Worm (Caenorhabditis elegans) whole organism, young adult: ENCODE data around the gene irld-7.

Experiments
- B0035.1 ChIP-seq: sonication (generic microtip); optimal IDR thresholded peaks from 2 replicates; lab custom pipeline; 2016; ENCODE audit warnings: missing genetic modification characterization, mild to moderate bottlenecking, missing compliant biosample characterization, missing genotype, missing genetic modification reagents
- B0261.1 ChIP-seq: sonication (generic microtip); optimal IDR thresholded peaks from 2 replicates; lab custom pipeline; 2016; ENCODE audit warnings: mild to moderate bottlenecking, missing genetic modification characterization, moderate library complexity, missing compliant biosample characterization
- C06A6.2 ChIP-seq: fragments of 200-800 bp; sonication (Bioruptor generic); conservative IDR thresholded peaks from 2 replicates; pipeline ENCODE4 v1.3.6; 2022; ENCODE audit warnings: missing genetic modification characterization, missing compliant biosample characterization
- C17E4.6 ChIP-seq: fragments of 200-800 bp; sonication (Bioruptor generic); IDR thresholded peaks from 2 replicates; pipeline ENCODE4 v1.3.6; 2022; ENCODE audit warnings: missing genetic modification reagents, missing genetic modification characterization, missing compliant biosample characterization
- F10E7.11 ChIP-seq: sonication (generic microtip); optimal IDR thresholded peaks from 2 replicates; lab custom pipeline; 2017; ENCODE audit warnings: mild to moderate bottlenecking, missing genetic modification characterization, moderate library complexity, missing compliant biosample characterization
- F23B12.7 ChIP-seq: sonication (generic microtip); optimal IDR thresholded peaks from 2 replicates; lab custom pipeline; 2017; ENCODE audit warnings: missing genetic modification characterization, mild to moderate bottlenecking, missing compliant biosample characterization, antibody characterized with exemption, moderate library complexity; ENCODE audit not compliant: insufficient read depth
- F37B4.10 ChIP-seq: fragments of 200-800 bp; sonication (Bioruptor generic); IDR thresholded peaks from 2 replicates; pipeline ENCODE4 v1.3.6; 2022; ENCODE audit warnings: missing genetic modification characterization, missing compliant biosample characterization
- K11D2.4 ChIP-seq: fragments of 200-800 bp; sonication (Bioruptor generic); IDR thresholded peaks from 2 replicates; pipeline ENCODE4 v1.3.6; 2022; ENCODE audit warnings: missing genetic modification reagents, missing genetic modification characterization, missing compliant biosample characterization
- Y53F4B.3 ChIP-seq: fragments of 200-800 bp; sonication (Bioruptor generic); IDR thresholded peaks from 2 replicates; pipeline ENCODE4 v1.3.6; 2022; ENCODE audit warnings: missing genetic modification reagents, missing genetic modification characterization, missing compliant biosample characterization
- Y53G8AR.9 ChIP-seq: fragments of 200-800 bp; sonication (Bioruptor generic); conservative IDR thresholded peaks from 2 replicates; pipeline ENCODE4 v1.3.6; 2022; ENCODE audit warnings: missing genetic modification reagents, missing genetic modification characterization, missing compliant biosample characterization
- Y79H2A.3 ChIP-seq: fragments of 200-800 bp; sonication (Bioruptor generic); conservative IDR thresholded peaks from 2 replicates; pipeline ENCODE4 v1.3.6; 2022; ENCODE audit warnings: missing genetic modification reagents, missing genetic modification characterization, missing compliant biosample characterization
- Y95B8A.8 ChIP-seq: fragments of 200-800 bp; sonication (Bioruptor generic); IDR thresholded peaks from 2 replicates; pipeline ENCODE4 v1.3.6; 2022; ENCODE audit warnings: missing genetic modification reagents, missing genetic modification characterization, missing compliant biosample characterization
- aptf-2 ChIP-seq: fragments of 200-800 bp; sonication (Bioruptor generic); conservative IDR thresholded peaks from 2 replicates; pipeline ENCODE4 v1.3.6; 2022; ENCODE audit warnings: missing genetic modification reagents, missing genetic modification characterization, missing compliant biosample characterization
- attf-6 ChIP-seq: fragments of 200-800 bp; sonication (Bioruptor generic); IDR thresholded peaks from 2 replicates; pipeline ENCODE4 v1.3.6; 2022; ENCODE audit warnings: missing genetic modification reagents, missing genetic modification characterization, missing compliant biosample characterization
- cebp-1 ChIP-seq, 2 experiments: fragments of 200-800 bp in 1 of 2; sonication (Bioruptor generic) in 1 of 2; sonication (generic microtip) in 1 of 2; IDR thresholded peaks in 1 of 2; optimal IDR thresholded peaks in 1 of 2; 2 replicates each; pipeline versions ENCODE4 v1.3.6 to Lab custom; 2017 to 2022; ENCODE audit warnings: missing compliant biosample characterization in 2 of 2, missing genetic modification characterization in 2 of 2, mild to moderate bottlenecking in 1 of 2, missing genetic modification reagents in 1 of 2, moderate library complexity in 1 of 2
- dpff-1 ChIP-seq: sonication (generic microtip); optimal IDR thresholded peaks from 2 replicates; lab custom pipeline; 2017; ENCODE audit warnings: mild to moderate bottlenecking, missing genetic modification characterization, missing compliant biosample characterization
- gei-17 ChIP-seq: fragments of 200-800 bp; sonication (Bioruptor generic); optimal IDR thresholded peaks from 2 replicates; lab custom pipeline; 2018; ENCODE audit warnings: mild to moderate bottlenecking, missing genetic modification characterization, missing compliant biosample characterization
- him-1 ChIP-seq: sonication (generic microtip); optimal IDR thresholded peaks from 2 replicates; lab custom pipeline; 2016; ENCODE audit warnings: missing genotype, missing genetic modification reagents, missing genetic modification characterization, missing compliant biosample characterization
- hlh-12 ChIP-seq: sonication (generic microtip); optimal IDR thresholded peaks from 2 replicates; lab custom pipeline; 2016; ENCODE audit warnings: missing genetic modification characterization, missing compliant biosample characterization
- hlh-26 ChIP-seq: fragments of 200-800 bp; sonication (Bioruptor generic); conservative IDR thresholded peaks from 2 replicates; pipeline ENCODE4 v1.3.6; 2022; ENCODE audit warnings: missing genetic modification reagents, missing genetic modification characterization, missing compliant biosample characterization
- hrde-1 ChIP-seq: sonication (generic microtip); optimal IDR thresholded peaks from 2 replicates; lab custom pipeline; 2016; ENCODE audit warnings: missing genetic modification characterization, mild to moderate bottlenecking, missing compliant biosample characterization, moderate library complexity, missing genotype, missing genetic modification reagents, borderline replicate concordance
- hsf-1 ChIP-seq: fragments of 200-800 bp; sonication (Bioruptor generic); IDR thresholded peaks from 2 replicates; pipeline ENCODE4 v1.3.6; 2022; ENCODE audit warnings: missing genetic modification reagents, missing genetic modification characterization, missing compliant biosample characterization
- let-607 ChIP-seq, 2 experiments: fragments of 200-800 bp in 1 of 2; sonication (Bioruptor generic) in 1 of 2; sonication (generic microtip) in 1 of 2; optimal IDR thresholded peaks; 2 replicates each; lab custom pipeline; 2016 to 2018; ENCODE audit warnings: mild to moderate bottlenecking in 2 of 2, missing compliant biosample characterization in 2 of 2, missing genetic modification characterization in 2 of 2, moderate library complexity in 2 of 2, missing genotype in 1 of 2
- lin-26 ChIP-seq: fragments of 200-800 bp; sonication (Bioruptor generic); IDR thresholded peaks from 2 replicates; pipeline ENCODE4 v1.3.6; 2022; ENCODE audit warnings: missing genetic modification reagents, missing genetic modification characterization, missing compliant biosample characterization
- lin-35 ChIP-seq, 3 experiments: fragments of 150-350 bp in 2 of 3; sonication (generic microtip) in 1 of 3; optimal IDR thresholded peaks; 2 replicates each; lab custom pipeline; 2014 to 2018; ENCODE audit warnings: missing biosample characterization in 3 of 3, missing genetic modification characterization in 3 of 3, missing genetic modification reagents in 3 of 3
- lin-40 ChIP-seq: sonication (generic microtip); optimal IDR thresholded peaks from 2 replicates; lab custom pipeline; 2016; ENCODE audit warnings: missing genetic modification characterization, mild to moderate bottlenecking, missing compliant biosample characterization, missing genotype, missing genetic modification reagents
- lsl-1 ChIP-seq: fragments of 200-800 bp; sonication (Bioruptor generic); optimal IDR thresholded peaks from 2 replicates; lab custom pipeline; 2018; ENCODE audit warnings: mild to moderate bottlenecking, missing genetic modification characterization, moderate library complexity, missing compliant biosample characterization
- mxl-1 ChIP-seq: sonication (generic microtip); optimal IDR thresholded peaks from 2 replicates; lab custom pipeline; 2016; ENCODE audit warnings: missing genetic modification characterization, missing compliant biosample characterization
- nfya-1 ChIP-seq: sonication (generic microtip); optimal IDR thresholded peaks from 2 replicates; lab custom pipeline; 2017; ENCODE audit warnings: antibody characterized with exemption, missing compliant biosample characterization, missing genetic modification characterization, borderline replicate concordance; ENCODE audit not compliant: insufficient read depth
- nhr-179 ChIP-seq: sonication (generic microtip); optimal IDR thresholded peaks from 2 replicates; lab custom pipeline; 2016; ENCODE audit warnings: mild to moderate bottlenecking, missing genetic modification characterization, missing compliant biosample characterization
- nhr-27 ChIP-seq: fragments of 200-800 bp; sonication (Bioruptor generic); optimal IDR thresholded peaks from 2 replicates; lab custom pipeline; 2018; ENCODE audit warnings: mild to moderate bottlenecking, missing genetic modification characterization, moderate library complexity, missing compliant biosample characterization
- pha-4 ChIP-seq: fragments of 150-350 bp; sonication (generic microtip); optimal IDR thresholded peaks from 2 replicates; lab custom pipeline; 2014; ENCODE audit warnings: missing biosample characterization, missing genetic modification reagents, missing genetic modification characterization
- rcor-1 ChIP-seq: fragments of 200-800 bp; sonication (Bioruptor generic); IDR thresholded peaks from 2 replicates; pipeline ENCODE4 v1.3.6; 2022; ENCODE audit warnings: missing genetic modification reagents, missing genetic modification characterization, missing compliant biosample characterization
- rec-8 ChIP-seq, 2 experiments: sonication (generic microtip); optimal IDR thresholded peaks; 2 replicates each; lab custom pipeline; 2016; ENCODE audit warnings: mild to moderate bottlenecking in 2 of 2, missing genetic modification characterization in 2 of 2, missing genetic modification reagents in 2 of 2, missing genotype in 2 of 2, missing biosample characterization in 1 of 2, missing compliant biosample characterization in 1 of 2, moderate library complexity in 1 of 2
- sea-2 ChIP-seq: fragments of 200-800 bp; sonication (Bioruptor generic); IDR thresholded peaks from 2 replicates; pipeline ENCODE4 v1.3.6; 2022; ENCODE audit warnings: missing genetic modification characterization, missing compliant biosample characterization
- snpc-1.1 ChIP-seq: sonication (generic microtip); optimal IDR thresholded peaks from 2 replicates; lab custom pipeline; 2017; ENCODE audit warnings: missing genetic modification characterization, mild to moderate bottlenecking, missing compliant biosample characterization, antibody characterized with exemption, moderate library complexity, missing genotype, missing genetic modification reagents; ENCODE audit not compliant: insufficient read depth
- snpc-1.3 ChIP-seq: sonication (generic microtip); optimal IDR thresholded peaks from 2 replicates; lab custom pipeline; 2017; ENCODE audit warnings: missing genetic modification characterization, mild to moderate bottlenecking, missing compliant biosample characterization, antibody characterized with exemption, moderate library complexity, missing genotype, missing genetic modification reagents; ENCODE audit not compliant: insufficient read depth
- snpc-3.4 ChIP-seq: sonication (generic microtip); optimal IDR thresholded peaks from 2 replicates; lab custom pipeline; 2017; ENCODE audit warnings: missing genetic modification characterization, mild to moderate bottlenecking, missing compliant biosample characterization, antibody characterized with exemption, moderate library complexity, missing genotype, missing genetic modification reagents
- snpc-4 ChIP-seq, 5 experiments: fragments of 150-350 bp in 1 of 5; sonication (generic microtip) in 4 of 5; optimal IDR thresholded peaks; 2 replicates each; lab custom pipeline; 2014 to 2018; ENCODE audit warnings: missing genetic modification characterization in 5 of 5, missing biosample characterization in 3 of 5, antibody characterized with exemption in 2 of 5, mild to moderate bottlenecking in 2 of 5, missing compliant biosample characterization in 2 of 5, missing genotype in 2 of 5, moderate library complexity in 2 of 5, missing genetic modification reagents in 1 of 5
- tbp1 ChIP-seq: fragments of 200-800 bp; sonication (Bioruptor generic); optimal IDR thresholded peaks from 2 replicates; lab custom pipeline; 2018; ENCODE audit warnings: mild to moderate bottlenecking, missing genetic modification characterization, missing compliant biosample characterization
- unc-62 ChIP-seq: fragments of 150-350 bp; optimal IDR thresholded peaks from 2 replicates; lab custom pipeline; 2014; ENCODE audit warnings: missing biosample characterization, missing genetic modification reagents, missing genetic modification characterization
- ztf-18 ChIP-seq: sonication (generic microtip); optimal IDR thresholded peaks from 2 replicates; lab custom pipeline; 2016; ENCODE audit warnings: missing genotype, mild to moderate bottlenecking, missing genetic modification characterization, missing compliant biosample characterization

The irld-7 gene

DNA sequence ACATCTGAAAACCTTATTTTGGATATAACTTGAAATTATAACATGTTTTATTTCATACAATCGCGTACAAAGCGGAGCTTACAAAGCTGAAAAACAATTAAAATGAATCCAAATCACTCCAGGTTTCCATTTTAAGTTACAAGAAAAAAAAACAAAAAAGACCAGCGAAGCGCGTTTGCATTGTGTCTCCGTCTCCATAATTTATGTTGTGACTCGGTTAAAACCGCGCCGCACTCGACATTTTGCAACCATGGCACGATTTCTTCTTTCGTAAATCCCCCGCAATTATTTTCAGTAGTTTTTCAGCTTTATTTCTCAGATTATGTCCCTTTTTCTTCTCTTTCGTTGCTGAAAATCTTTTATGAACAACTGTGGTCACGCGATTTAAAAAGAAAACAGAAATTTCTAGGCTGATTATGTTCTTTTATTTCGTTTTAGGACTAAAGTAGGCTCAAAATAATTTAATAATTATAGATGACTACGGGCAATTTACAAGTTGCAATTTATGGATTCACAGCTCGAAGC, 4.7 kb upstream of the irld-7 start, which contains the start of the genes F38A5.2 and dnj-11 (continued):
- 0 out of 2 replicates have a peak, but pooled peaks have one; percentile 23 for TF ChIP-seq Y95B8A.8 (GFP tag; lab: Robert Waterston, UW)
- no peak for TF ChIP-seq B0035.1 (tag; lab: Kevin White, UChicago)
- TF ChIP-seq rcor-1 (GFP tag; lab: Robert Waterston, UW) = peak; percentile 38; the same call in 1 of the 2 replicates
- no peak for TF ChIP-seq K11D2.4 (GFP tag; lab: Robert Waterston, UW)
- TF ChIP-seq lin-40 (tag; lab: Kevin White, UChicago) = peak; percentile 59
- TF ChIP-seq unc-62 (GFP tag; lab: Kevin White, UChicago) = no peak
- TF ChIP-seq gei-17 = no peak
- peak; percentile 46 for TF ChIP-seq lsl-1 (GFP tag; lab: Kevin White, UChicago)
- TF ChIP-seq pha-4 (tag; lab: Kevin White, UChicago) = peak; percentile 66
- no peak for TF ChIP-seq Y53F4B.3 (GFP tag; lab: Robert Waterston, UW)
- TF ChIP-seq aptf-2 (GFP tag; lab: Robert Waterston, UW) = no peak
- TF ChIP-seq snpc-4 (GFP tag; optimal IDR thresholded peaks at IDR 0.05; lab: Kevin White, UChicago) = peak; percentile 45
- peak in 3 of 4 experiments; percentile 77 to 87 (median 80) for TF ChIP-seq snpc-4 (tag; optimal IDR thresholded peaks at IDR 0.05; lab: Kevin White, UChicago)

- TF ChIP-seq nhr-27 (tag; lab: Kevin White, UChicago) = no peak
- TF ChIP-seq C17E4.6 (GFP tag; lab: Robert Waterston, UW) = no peak
- TF ChIP-seq hlh-26 (GFP tag; lab: Robert Waterston, UW) = no peak
- TF ChIP-seq F10E7.11 (tag; lab: Kevin White, UChicago) = no peak
- TF ChIP-seq unc-62 (GFP tag; lab: Kevin White, UChicago) = no peak
- TF ChIP-seq lin-35 (GFP tag; optimal IDR thresholded peaks at IDR 0.05; lab: Kevin White, UChicago) = peak in 1 of 3 experiments; percentile 21
- TF ChIP-seq mxl-1 (tag; lab: Kevin White, UChicago) = no peak
- no peak for TF ChIP-seq nhr-179
- TF ChIP-seq nfya-1 (tag; lab: Kevin White, UChicago) = no peak
- no peak for TF ChIP-seq attf-6 (GFP tag; lab: Robert Waterston, UW)
- no peak for TF ChIP-seq ztf-18
- TF ChIP-seq sea-2 (GFP tag; lab: Robert Waterston, UW) = no peak
- no peak for TF ChIP-seq tbp1 (GFP tag; lab: Kevin White, UChicago)
- TF ChIP-seq snpc-1.3 = no peak
- TF ChIP-seq snpc-1.1 = no peak
- TF ChIP-seq him-1 (tag; lab: Kevin White, UChicago) = no peak
- TF ChIP-seq Y53G8AR.9 (GFP tag; lab: Robert Waterston, UW) = no peak
- TF ChIP-seq Y95B8A.8 (GFP tag; lab: Robert Waterston, UW) = no peak
- no peak for TF ChIP-seq let-607 (tag; optimal IDR thresholded peaks at IDR 0.05; lab: Kevin White, UChicago)
- peak; percentile 65 for TF ChIP-seq hrde-1 (tag; lab: Kevin White, UChicago)
- TF ChIP-seq F23B12.7 = no peak
- TF ChIP-seq hlh-12 (tag; lab: Kevin White, UChicago) = no peak
- TF ChIP-seq snpc-3.4 = no peak
- TF ChIP-seq dpff-1 = peak; percentile 14
- no peak for TF ChIP-seq K11D2.4 (GFP tag; lab: Robert Waterston, UW)
- TF ChIP-seq F37B4.10 (GFP tag; lab: Robert Waterston, UW) = no peak
- 0 out of 2 replicates have a peak, but pooled peaks have one; percentile 51 for TF ChIP-seq lin-26
- TF ChIP-seq B0261.1 = no peak
- no peak for TF ChIP-seq C06A6.2 (GFP tag; lab: Robert Waterston, UW)
- TF ChIP-seq rec-8 (tag; optimal IDR thresholded peaks at IDR 0.05; lab: Kevin White, UChicago) = no peak
- no peak for TF ChIP-seq hsf-1
- TF ChIP-seq Y79H2A.3 = no peak
- no peak for TF ChIP-seq cebp-1 (GFP tag; IDR thresholded peaks at IDR 0.05; lab: Robert Waterston, UW)
- no peak for TF ChIP-seq cebp-1 (tag; optimal IDR thresholded peaks at IDR 0.05; lab: Kevin White, UChicago)
Measured at ce11 chrIV:6588080-6588613, 2.0 kb upstream of the irld-7 start.
